Fruit fly (Drosophila melanogaster) whole organism, prepupa: ENCODE measurements around the gene CG32820.

ENCODE experiments used
- CG10631 ChIP-seq: fragments of 200-800 bp; sonication (Bioruptor generic); optimal IDR thresholded peaks from 2 replicates; lab custom pipeline; 2016; ENCODE audit warnings: missing biosample characterization, missing genetic modification characterization
- CG10669 ChIP-seq: fragments of 200-800 bp; sonication (Bioruptor generic); optimal IDR thresholded peaks from 3 replicates; lab custom pipeline; 2018; ENCODE audit warnings: missing biosample characterization, mild to moderate bottlenecking, missing genetic modification characterization, moderate library complexity
- CG11762 ChIP-seq: fragments of 200-800 bp; sonication (Bioruptor generic); optimal IDR thresholded peaks from 3 replicates; lab custom pipeline; 2016; ENCODE audit warnings: missing biosample characterization, missing genetic modification characterization; ENCODE audit not compliant: insufficient read depth
- CG11902 ChIP-seq: fragments of 200-800 bp; sonication (Bioruptor generic); optimal IDR thresholded peaks from 3 replicates; lab custom pipeline; 2016; ENCODE audit warnings: missing biosample characterization, missing genetic modification characterization
- CG15336 ChIP-seq: fragments of 200-800 bp; sonication (Bioruptor generic); IDR thresholded peaks from 2 replicates; pipeline ENCODE4 v1.3.6; 2022; ENCODE audit warnings: missing biosample characterization, missing genetic modification characterization
- CG1621 ChIP-seq: fragments of 200-800 bp; sonication (Bioruptor generic); optimal IDR thresholded peaks from 3 replicates; lab custom pipeline; 2018; ENCODE audit warnings: missing biosample characterization, mild to moderate bottlenecking, missing genetic modification characterization
- CG16779 ChIP-seq: fragments of 200-800 bp; sonication (Bioruptor generic); optimal IDR thresholded peaks from 3 replicates; lab custom pipeline; 2017; ENCODE audit warnings: missing biosample characterization, mild to moderate bottlenecking, missing genetic modification characterization
- CG3032 ChIP-seq: fragments of 200-800 bp; optimal IDR thresholded peaks from 2 replicates; lab custom pipeline; 2019; ENCODE audit warnings: missing biosample characterization, mild to moderate bottlenecking, missing genetic modification characterization, moderate library complexity
- CG31627 ChIP-seq: fragments of 200-800 bp; sonication (Bioruptor generic); optimal IDR thresholded peaks from 3 replicates; lab custom pipeline; 2016; ENCODE audit warnings: missing biosample characterization, missing genetic modification characterization
- CG34406 ChIP-seq: fragments of 200-800 bp; sonication (Bioruptor generic); optimal IDR thresholded peaks from 3 replicates; lab custom pipeline; 2016; ENCODE audit warnings: missing biosample characterization, missing genetic modification characterization
- CG3919 ChIP-seq: fragments of 200-800 bp; sonication (Bioruptor generic); optimal IDR thresholded peaks from 3 replicates; lab custom pipeline; 2016; ENCODE audit warnings: missing biosample characterization, missing genetic modification characterization
- CG4318 ChIP-seq: fragments of 200-800 bp; sonication (Bioruptor generic); optimal IDR thresholded peaks from 3 replicates; lab custom pipeline; 2017; ENCODE audit warnings: missing biosample characterization, mild to moderate bottlenecking, missing genetic modification characterization
- CG6163 ChIP-seq: fragments of 200-800 bp; sonication (Bioruptor generic); IDR thresholded peaks from 3 replicates; pipeline ENCODE4 v1.3.6; 2022; ENCODE audit warnings: missing biosample characterization, missing genetic modification characterization
- CG6276 ChIP-seq: fragments of 200-800 bp; sonication (Bioruptor generic); optimal IDR thresholded peaks from 2 replicates; lab custom pipeline; 2017; ENCODE audit warnings: missing biosample characterization, mild to moderate bottlenecking, missing genetic modification characterization
- CG6792 ChIP-seq: fragments of 200-800 bp; sonication (Bioruptor generic); optimal IDR thresholded peaks from 3 replicates; lab custom pipeline; 2016; ENCODE audit warnings: missing biosample characterization, missing genetic modification characterization
- CG6808 ChIP-seq: fragments of 200-800 bp; sonication (Bioruptor generic); optimal IDR thresholded peaks from 3 replicates; lab custom pipeline; 2017; ENCODE audit warnings: missing biosample characterization, missing genetic modification characterization, mild to moderate bottlenecking, moderate library complexity, missing genetic modification reagents
- CG6854 ChIP-seq: fragments of 200-800 bp; sonication (Bioruptor generic); optimal IDR thresholded peaks from 2 replicates; lab custom pipeline; 2017; ENCODE audit warnings: missing biosample characterization, mild to moderate bottlenecking, missing genetic modification characterization
- CG7368 ChIP-seq: fragments of 200-800 bp; sonication (Bioruptor generic); optimal IDR thresholded peaks from 3 replicates; lab custom pipeline; 2016; ENCODE audit warnings: missing biosample characterization, missing genetic modification characterization
- CG8319 ChIP-seq: fragments of 200-800 bp; sonication (Bioruptor generic); optimal IDR thresholded peaks from 3 replicates; lab custom pipeline; 2016; ENCODE audit warnings: missing biosample characterization, missing genetic modification characterization
- CG8632 ChIP-seq: fragments of 200-800 bp; sonication (Bioruptor generic); optimal IDR thresholded peaks from 3 replicates; lab custom pipeline; 2016; ENCODE audit warnings: missing biosample characterization, missing genetic modification characterization
- CG9139 ChIP-seq: fragments of 200-800 bp; sonication (Bioruptor generic); optimal IDR thresholded peaks from 3 replicates; lab custom pipeline; 2017; ENCODE audit warnings: missing biosample characterization, mild to moderate bottlenecking, missing genetic modification characterization
- Eip75B ChIP-seq: fragments of 200-800 bp; sonication (Bioruptor generic); optimal IDR thresholded peaks from 3 replicates; lab custom pipeline; 2016; ENCODE audit warnings: missing biosample characterization, missing genetic modification characterization
- Eip78C ChIP-seq: fragments of 200-800 bp; sonication (Bioruptor generic); peaks from one replicate; lab custom pipeline; 2016; ENCODE audit warnings: missing biosample characterization, missing genetic modification characterization
- Eip93F ChIP-seq: fragments of 200-800 bp; sonication (Bioruptor generic); optimal IDR thresholded peaks from 2 replicates; lab custom pipeline; 2016; ENCODE audit warnings: missing biosample characterization, mild to moderate bottlenecking, missing genetic modification characterization
- Ets21C ChIP-seq: fragments of 200-800 bp; sonication (Bioruptor generic); optimal IDR thresholded peaks from 3 replicates; lab custom pipeline; 2016; ENCODE audit warnings: missing biosample characterization, missing genetic modification characterization
- Ets96B ChIP-seq: fragments of 200-800 bp; optimal IDR thresholded peaks from 2 replicates; lab custom pipeline; 2019; ENCODE audit warnings: missing biosample characterization, mild to moderate bottlenecking, missing genetic modification characterization, moderate library complexity
- Gug ChIP-seq: fragments of 200-800 bp; sonication (Bioruptor generic); IDR thresholded peaks from 2 replicates; pipeline ENCODE4 v1.3.6; 2022; ENCODE audit warnings: missing biosample characterization, missing genetic modification characterization
- Hr38 ChIP-seq: sonication (Bioruptor generic); optimal IDR thresholded peaks from 2 replicates; lab custom pipeline; 2016; ENCODE audit warnings: missing biosample characterization, missing genetic modification characterization
- Hr39 ChIP-seq: fragments of 200-800 bp; sonication (Bioruptor generic); optimal IDR thresholded peaks from 2 replicates; lab custom pipeline; 2016; ENCODE audit warnings: missing biosample characterization, missing genetic modification characterization
- Hr4 ChIP-seq: fragments of 200-800 bp; sonication (Bioruptor generic); optimal IDR thresholded peaks from 3 replicates; lab custom pipeline; 2016; ENCODE audit warnings: missing biosample characterization, missing genetic modification characterization
- Lpt ChIP-seq: fragments of 200-800 bp; sonication (Bioruptor generic); optimal IDR thresholded peaks from 3 replicates; lab custom pipeline; 2016; ENCODE audit warnings: missing biosample characterization, missing genetic modification characterization
- Met ChIP-seq: fragments of 200-800 bp; sonication (Bioruptor generic); optimal IDR thresholded peaks from 3 replicates; lab custom pipeline; 2016; ENCODE audit warnings: missing biosample characterization, missing genetic modification characterization
- OdsH ChIP-seq: fragments of 200-800 bp; sonication (Bioruptor generic); optimal IDR thresholded peaks from 3 replicates; lab custom pipeline; 2016; ENCODE audit warnings: missing biosample characterization, missing genetic modification characterization
- Sox102F ChIP-seq: fragments of 200-800 bp; sonication (Bioruptor generic); optimal IDR thresholded peaks from 2 replicates; lab custom pipeline; 2016; ENCODE audit warnings: missing biosample characterization, mild to moderate bottlenecking, missing genetic modification characterization
- acj6 ChIP-seq: fragments of 200-800 bp; sonication (Bioruptor generic); optimal IDR thresholded peaks from 3 replicates; lab custom pipeline; 2016; ENCODE audit warnings: missing biosample characterization, missing genetic modification characterization
- dac ChIP-seq: fragments of 200-800 bp; sonication (Bioruptor generic); optimal IDR thresholded peaks from 2 replicates; lab custom pipeline; 2017; ENCODE audit warnings: missing biosample characterization, mild to moderate bottlenecking, missing genetic modification characterization
- dsx ChIP-seq: fragments of 200-800 bp; optimal IDR thresholded peaks from 3 replicates; lab custom pipeline; 2019; ENCODE audit warnings: missing biosample characterization, mild to moderate bottlenecking, missing genetic modification characterization, moderate library complexity; ENCODE audit not compliant: poor library complexity, severe bottlenecking
- eg ChIP-seq: fragments of 200-800 bp; sonication (Bioruptor generic); IDR thresholded peaks from 3 replicates; pipeline ENCODE4 v1.3.6; 2022; ENCODE audit warnings: missing biosample characterization, missing genetic modification characterization
- esn ChIP-seq: fragments of 200-800 bp; sonication (Bioruptor generic); optimal IDR thresholded peaks from 2 replicates; lab custom pipeline; 2016; ENCODE audit warnings: missing biosample characterization, mild to moderate bottlenecking, missing genetic modification characterization, moderate library complexity
- fd59A ChIP-seq: fragments of 200-800 bp; sonication (Bioruptor generic); optimal IDR thresholded peaks from 2 replicates; lab custom pipeline; 2017; ENCODE audit warnings: missing biosample characterization, mild to moderate bottlenecking, missing genetic modification characterization, missing genetic modification reagents
- fd85E ChIP-seq: fragments of 200-800 bp; sonication (Bioruptor generic); optimal IDR thresholded peaks from 3 replicates; lab custom pipeline; 2016; ENCODE audit warnings: missing biosample characterization, missing genetic modification characterization
- net ChIP-seq: fragments of 200-800 bp; sonication (Bioruptor generic); optimal IDR thresholded peaks from 3 replicates; lab custom pipeline; 2016; ENCODE audit warnings: missing biosample characterization, missing genetic modification characterization
- pdm3 ChIP-seq: fragments of 200-800 bp; sonication (Bioruptor generic); optimal IDR thresholded peaks from 3 replicates; lab custom pipeline; 2016; ENCODE audit warnings: missing biosample characterization, missing genetic modification characterization
- spab ChIP-seq: fragments of 200-800 bp; sonication (Bioruptor generic); optimal IDR thresholded peaks from 2 replicates; lab custom pipeline; 2017; ENCODE audit warnings: missing biosample characterization, mild to moderate bottlenecking, missing genetic modification characterization, missing genetic modification reagents
- ss ChIP-seq, 2 experiments: fragments of 200-800 bp; sonication (Bioruptor generic); optimal IDR thresholded peaks; 2 replicates in 1 of 2; 3 replicates in 1 of 2; lab custom pipeline; 2017 to 2018; ENCODE audit warnings: mild to moderate bottlenecking in 2 of 2, missing biosample characterization in 2 of 2, missing genetic modification characterization in 2 of 2, moderate library complexity in 1 of 2
- svp ChIP-seq: fragments of 200-800 bp; sonication (Bioruptor generic); peaks from one replicate; lab custom pipeline; 2016; ENCODE audit warnings: missing biosample characterization, missing genetic modification characterization
- topi ChIP-seq: fragments of 200-800 bp; sonication (Bioruptor generic); optimal IDR thresholded peaks from 3 replicates; lab custom pipeline; 2016; ENCODE audit warnings: missing biosample characterization, missing genetic modification characterization
- vri ChIP-seq: fragments of 200-800 bp; sonication (Bioruptor generic); optimal IDR thresholded peaks from 3 replicates; lab custom pipeline; 2016; ENCODE audit warnings: missing biosample characterization, mild to moderate bottlenecking, missing genetic modification characterization

The CG32820 gene

DNA sequence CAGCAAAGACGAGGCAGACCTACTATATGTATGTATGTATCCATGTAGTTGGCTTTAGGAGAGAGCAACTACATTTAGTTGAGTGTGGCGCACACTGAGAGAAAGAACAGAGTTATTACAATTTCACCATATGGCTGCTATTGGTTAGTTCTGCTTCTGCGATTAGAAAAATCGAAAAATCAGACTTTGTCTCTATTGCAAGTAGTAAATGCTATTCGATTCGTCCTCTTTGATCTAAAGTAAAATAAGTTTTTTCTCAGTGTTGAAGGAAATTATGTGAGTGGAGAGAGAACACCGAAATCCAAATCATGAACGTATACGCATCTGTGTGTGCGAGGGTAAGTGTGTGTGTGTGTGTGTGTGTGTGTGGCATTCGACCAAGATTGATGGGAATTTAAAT lies 21.1 kb downstream of the CG32820 start (continued):
- peak; percentile 55 for TF ChIP-seq CG8632 (GFP tag; lab: Kevin White, UChicago)
- TF ChIP-seq CG31627 (GFP tag; lab: Kevin White, UChicago): peak; percentile 72
- peak; percentile 83 for TF ChIP-seq CG8319 (GFP tag; lab: Kevin White, UChicago)
- TF ChIP-seq CG7368 (GFP tag; lab: Kevin White, UChicago): peak; percentile 91
- TF ChIP-seq pdm3: peak; percentile 76
- peak; percentile 70 for TF ChIP-seq CG1621 (tag; lab: Kevin White, UChicago)
- TF ChIP-seq Ets96B (tag; lab: Kevin White, UChicago): peak; percentile 87
- peak; percentile 89 for TF ChIP-seq Met (GFP tag; lab: Kevin White, UChicago)
- TF ChIP-seq CG9139 (GFP tag; lab: Kevin White, UChicago): peak; percentile 65
- TF ChIP-seq CG6163: peak; percentile 92
- peak; percentile 46 for TF ChIP-seq dsx (GFP tag; lab: Kevin White, UChicago)
- TF ChIP-seq Eip78C (GFP tag; lab: Kevin White, UChicago): peak; percentile 90
- TF ChIP-seq topi: peak; percentile 92
- peak; percentile 78 for TF ChIP-seq OdsH (GFP tag; lab: Kevin White, UChicago)
- peak; percentile 93 for TF ChIP-seq CG3919 (GFP tag; lab: Kevin White, UChicago)
- TF ChIP-seq Gug (GFP tag; lab: Robert Waterston, UW): peak; percentile 89
- peak; percentile 72 for TF ChIP-seq CG6854 (GFP tag; lab: Kevin White, UChicago)
- peak; percentile 47 for TF ChIP-seq Ets21C
- no peak for TF ChIP-seq Hr38 (GFP tag; lab: Kevin White, UChicago)
- TF ChIP-seq CG10669 (GFP tag; lab: Kevin White, UChicago): peak; percentile 84
- peak; percentile 73 for TF ChIP-seq CG34406 (GFP tag; lab: Kevin White, UChicago)
- TF ChIP-seq CG3032 (tag; lab: Kevin White, UChicago): peak; percentile 86
- TF ChIP-seq vri (GFP tag; lab: Kevin White, UChicago): no peak
- TF ChIP-seq Sox102F (GFP tag; lab: Kevin White, UChicago): peak; percentile 72
- TF ChIP-seq fd85E: peak; percentile 67
- TF ChIP-seq CG15336 (GFP tag; lab: Robert Waterston, UW): peak; percentile 90
- peak; percentile 66 for TF ChIP-seq CG16779
- TF ChIP-seq acj6 (GFP tag; lab: Kevin White, UChicago): peak; percentile 67
- peak; percentile 59 for TF ChIP-seq Lpt (GFP tag; lab: Kevin White, UChicago)
- peak; percentile 82 for TF ChIP-seq Hr4 (GFP tag; lab: Kevin White, UChicago)
- TF ChIP-seq net (GFP tag; lab: Kevin White, UChicago): peak; percentile 71

DNA sequence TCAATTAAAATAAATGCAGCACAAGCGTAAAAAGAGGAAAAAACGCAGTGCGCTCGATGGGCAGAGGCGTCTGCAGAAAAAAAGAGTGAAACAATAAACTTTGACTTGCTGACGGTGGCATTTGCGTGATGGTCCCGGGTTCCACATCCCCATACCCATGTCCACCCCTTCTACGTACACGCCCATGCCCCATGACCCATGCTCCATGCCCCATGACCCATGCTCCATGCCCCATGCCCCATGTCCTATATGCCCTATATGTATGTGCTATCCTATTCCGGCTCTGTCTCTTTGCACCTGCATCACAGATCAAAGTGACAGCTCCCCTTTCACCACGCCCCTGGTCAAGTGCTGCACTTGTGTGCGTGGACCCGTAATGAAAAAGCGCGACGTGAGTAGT lies 23.0 kb downstream of the CG32820 start:
- TF ChIP-seq dsx (GFP tag; lab: Kevin White, UChicago) (peak; percentile 46), CG6808 (GFP tag; lab: Kevin White, UChicago) (peak; percentile 77), CG3919 (GFP tag; lab: Kevin White, UChicago) (peak; percentile 61), Eip75B (GFP tag; lab: Kevin White, UChicago) (peak; percentile 46), acj6 (GFP tag; lab: Kevin White, UChicago) (peak; percentile 52), CG11902 (GFP tag; lab: Kevin White, UChicago) (peak; percentile 34), Eip93F (GFP tag; lab: Kevin White, UChicago) (no peak), CG6276 (GFP tag; lab: Kevin White, UChicago) (peak; percentile 36), CG15336 (GFP tag; lab: Robert Waterston, UW) (peak; percentile 50), CG6792 (GFP tag; lab: Kevin White, UChicago) (peak; percentile 57), CG3032 (tag; lab: Kevin White, UChicago) (peak; percentile 70), CG11762 (GFP tag; lab: Kevin White, UChicago) (no peak), dac (peak; percentile 24), Hr39 (GFP tag; lab: Kevin White, UChicago) (peak; percentile 36), fd85E (peak; percentile 18), ss (GFP tag; optimal IDR thresholded peaks at IDR 0.05; lab: Kevin White, UChicago) (peak; percentile 62 to 76), CG31627 (GFP tag; lab: Kevin White, UChicago) (peak; percentile 12), vri (GFP tag; lab: Kevin White, UChicago) (no peak), OdsH (GFP tag; lab: Kevin White, UChicago) (peak; percentile 62), Sox102F (GFP tag; lab: Kevin White, UChicago) (peak; percentile 19), CG4318 (peak; percentile 49), esn (GFP tag; lab: Kevin White, UChicago) (peak; percentile 18), spab (GFP tag; lab: Kevin White, UChicago) (peak; percentile 65), topi (peak; percentile 41), CG10631 (peak; percentile 44), fd59A (GFP tag; lab: Kevin White, UChicago) (peak; percentile 68), eg (GFP tag; lab: Robert Waterston, UW) (peak; percentile 44; the same call in 2 of the 3 replicates), CG16779 (no peak), Met (GFP tag; lab: Kevin White, UChicago) (peak; percentile 26), Ets96B (tag; lab: Kevin White, UChicago) (peak; percentile 59), svp (peak; percentile 76)
